Fruit fly (Drosophila melanogaster) whole organism, embryonic: ENCODE results near the gene CHOp24.

Experiments
- Adf1 ChIP-seq: fragments of 200-800 bp; sonication (Bioruptor generic); IDR thresholded peaks from 2 replicates; pipeline ENCODE4 v1.3.6; 2022; ENCODE audit warnings: missing biosample characterization, missing genetic modification characterization
- Bdp1 ChIP-seq: fragments of 200-800 bp; sonication (Bioruptor generic); optimal IDR thresholded peaks from 3 replicates; lab custom pipeline; 2016; ENCODE audit warnings: missing biosample characterization, missing genetic modification characterization
- CG12104 ChIP-seq: fragments of 200-800 bp; sonication (Bioruptor generic); optimal IDR thresholded peaks from 3 replicates; lab custom pipeline; 2016; ENCODE audit warnings: missing biosample characterization, missing genetic modification characterization
- CG12299 ChIP-seq: fragments of 200-800 bp; sonication (Bioruptor generic); optimal IDR thresholded peaks from 2 replicates; lab custom pipeline; 2018; ENCODE audit warnings: missing biosample characterization, mild to moderate bottlenecking, missing genetic modification characterization
- CG12659 ChIP-seq: fragments of 200-800 bp; sonication (Bioruptor generic); optimal IDR thresholded peaks from 3 replicates; lab custom pipeline; 2017; ENCODE audit warnings: mild to moderate bottlenecking, missing biosample characterization, missing genetic modification reagents, missing genetic modification characterization
- CG14965 ChIP-seq: fragments of 200-800 bp; sonication (Bioruptor generic); optimal IDR thresholded peaks from 2 replicates; lab custom pipeline; 2016; ENCODE audit warnings: missing biosample characterization, missing genetic modification characterization, borderline replicate concordance
- CG1529 ChIP-seq: fragments of 200-800 bp; sonication (Bioruptor generic); optimal IDR thresholded peaks from 3 replicates; lab custom pipeline; 2018; ENCODE audit warnings: missing biosample characterization, missing genetic modification characterization
- CG17912 ChIP-seq: fragments of 200-800 bp; sonication (Bioruptor generic); optimal IDR thresholded peaks from 2 replicates; lab custom pipeline; 2018; ENCODE audit warnings: missing biosample characterization, mild to moderate bottlenecking, missing genetic modification characterization
- CG18619 ChIP-seq: fragments of 200-800 bp; sonication (Bioruptor generic); optimal IDR thresholded peaks from 3 replicates; lab custom pipeline; 2017; ENCODE audit warnings: missing biosample characterization, mild to moderate bottlenecking, missing genetic modification characterization
- CG2116 ChIP-seq: fragments of 200-800 bp; sonication (Bioruptor generic); optimal IDR thresholded peaks from 3 replicates; lab custom pipeline; 2018; ENCODE audit warnings: missing biosample characterization, mild to moderate bottlenecking, missing genetic modification characterization
- CG2199 ChIP-seq: fragments of 200-800 bp; sonication (Bioruptor generic); IDR thresholded peaks from 3 replicates; pipeline ENCODE4 v1.3.6; 2022; ENCODE audit warnings: missing biosample characterization, missing genetic modification characterization
- CG30403 ChIP-seq: fragments of 200-800 bp; sonication (Bioruptor generic); optimal IDR thresholded peaks from 3 replicates; lab custom pipeline; 2016; ENCODE audit warnings: missing biosample characterization, missing genetic modification characterization
- CG31441 ChIP-seq: fragments of 200-800 bp; sonication (Bioruptor generic); IDR thresholded peaks from 2 replicates; pipeline ENCODE4 v1.3.6; 2022; ENCODE audit warnings: missing biosample characterization, missing genetic modification characterization
- CG3163 ChIP-seq: fragments of 200-800 bp; sonication (Bioruptor generic); optimal IDR thresholded peaks from 3 replicates; lab custom pipeline; 2016; ENCODE audit warnings: missing biosample characterization, missing genetic modification characterization
- CG3407 ChIP-seq: fragments of 200-800 bp; sonication (Bioruptor generic); optimal IDR thresholded peaks from 2 replicates; lab custom pipeline; 2018; ENCODE audit warnings: missing biosample characterization, mild to moderate bottlenecking, missing genetic modification characterization
- CG3847 ChIP-seq: fragments of 200-800 bp; sonication (Bioruptor generic); IDR thresholded peaks from 2 replicates; pipeline ENCODE4 v1.3.6; 2022; ENCODE audit warnings: missing biosample characterization, missing genetic modification characterization
- CG4617 ChIP-seq: fragments of 200-800 bp; sonication (Bioruptor generic); optimal IDR thresholded peaks from 3 replicates; lab custom pipeline; 2016; ENCODE audit warnings: missing biosample characterization, missing genetic modification characterization, borderline replicate concordance
- CG6272 ChIP-seq: fragments of 200-800 bp; sonication (Bioruptor generic); IDR thresholded peaks from 2 replicates; pipeline ENCODE4 v1.3.6; 2022; ENCODE audit warnings: missing biosample characterization, missing genetic modification characterization
- CG7556 ChIP-seq: fragments of 200-800 bp; sonication (Bioruptor generic); optimal IDR thresholded peaks from 2 replicates; lab custom pipeline; 2017; ENCODE audit warnings: missing biosample characterization, mild to moderate bottlenecking, missing genetic modification characterization
- CG8359 ChIP-seq: fragments of 200-800 bp; sonication (Bioruptor generic); optimal IDR thresholded peaks from 2 replicates; lab custom pipeline; 2017; ENCODE audit warnings: missing biosample characterization, mild to moderate bottlenecking, missing genetic modification characterization, borderline replicate concordance
- CG8924 ChIP-seq: fragments of 200-800 bp; optimal IDR thresholded peaks from 3 replicates; lab custom pipeline; 2019; ENCODE audit warnings: missing biosample characterization, mild to moderate bottlenecking, missing genetic modification characterization, moderate library complexity
- CG8944 ChIP-seq: fragments of 200-800 bp; sonication (Bioruptor generic); optimal IDR thresholded peaks from 3 replicates; lab custom pipeline; 2016; ENCODE audit warnings: missing biosample characterization, missing genetic modification characterization
- D ChIP-seq, 2 experiments: fragments of 200-800 bp in 1 of 2; fragments of >200 bp in 1 of 2; sonication (Bioruptor generic) in 1 of 2; optimal IDR thresholded peaks; 2 replicates in 1 of 2; 3 replicates in 1 of 2; lab custom pipeline; 2017; ENCODE audit warnings: mild to moderate bottlenecking in 1 of 2, missing biosample characterization in 1 of 2, missing genetic modification characterization in 1 of 2, missing genetic modification reagents in 1 of 2
- Dbx ChIP-seq: fragments of 200-800 bp; sonication (Bioruptor generic); IDR thresholded peaks from 3 replicates; pipeline ENCODE4 v1.3.6; 2022; ENCODE audit warnings: missing biosample characterization, missing genetic modification characterization
- Lim3 ChIP-seq: fragments of 200-800 bp; sonication (Bioruptor generic); IDR thresholded peaks from 2 replicates; pipeline ENCODE4 v1.3.6; 2022; ENCODE audit warnings: missing biosample characterization, missing genetic modification characterization
- MTF-1 ChIP-seq: fragments of 200-800 bp; sonication (Bioruptor generic); optimal IDR thresholded peaks from 2 replicates; lab custom pipeline; 2018; ENCODE audit warnings: missing biosample characterization, mild to moderate bottlenecking, missing genetic modification characterization, borderline replicate concordance
- Nf-YC ChIP-seq: fragments of 200-800 bp; optimal IDR thresholded peaks from 3 replicates; lab custom pipeline; 2019; ENCODE audit warnings: missing biosample characterization, mild to moderate bottlenecking, missing genetic modification characterization, moderate library complexity
- Optix ChIP-seq: fragments of 200-800 bp; sonication (Bioruptor generic); IDR thresholded peaks from 3 replicates; pipeline ENCODE4 v1.3.6; 2022; ENCODE audit warnings: missing biosample characterization, missing genetic modification characterization
- Sin3A ChIP-seq: fragments of >200 bp; optimal IDR thresholded peaks from 2 replicates; lab custom pipeline; 2018
- caup ChIP-seq: fragments of 200-800 bp; sonication (Bioruptor generic); optimal IDR thresholded peaks from 3 replicates; lab custom pipeline; 2017; ENCODE audit warnings: missing biosample characterization, mild to moderate bottlenecking, missing genetic modification characterization, moderate library complexity; ENCODE audit not compliant: severe bottlenecking
- corto ChIP-seq: fragments of 200-800 bp; sonication (Bioruptor generic); optimal IDR thresholded peaks from 2 replicates; lab custom pipeline; 2016; ENCODE audit warnings: missing biosample characterization, mild to moderate bottlenecking, missing genetic modification characterization, moderate library complexity
- crp ChIP-seq, 2 experiments: fragments of 200-800 bp; sonication (Bioruptor generic); optimal IDR thresholded peaks; 2 replicates in 1 of 2; 3 replicates in 1 of 2; lab custom pipeline; 2017; ENCODE audit warnings: missing biosample characterization in 2 of 2, missing genetic modification characterization in 2 of 2, mild to moderate bottlenecking in 1 of 2, moderate library complexity in 1 of 2
- en ChIP-seq: fragments of 200-800 bp; sonication (Bioruptor generic); optimal IDR thresholded peaks from 2 replicates; lab custom pipeline; 2016; ENCODE audit warnings: missing biosample characterization, missing genetic modification characterization
- fd64A ChIP-seq: fragments of 200-800 bp; sonication (Bioruptor generic); optimal IDR thresholded peaks from 3 replicates; lab custom pipeline; 2018; ENCODE audit warnings: missing biosample characterization, mild to moderate bottlenecking, missing genetic modification characterization
- gcm2 ChIP-seq: fragments of 200-800 bp; sonication (Bioruptor generic); optimal IDR thresholded peaks from 2 replicates; lab custom pipeline; 2016; ENCODE audit warnings: missing biosample characterization, missing genetic modification characterization
- insv ChIP-seq, 2 experiments: fragments of 200-800 bp; sonication (Bioruptor generic); optimal IDR thresholded peaks; 3 replicates each; lab custom pipeline; 2016 to 2018; ENCODE audit warnings: missing biosample characterization in 2 of 2, missing genetic modification characterization in 2 of 2
- lola ChIP-seq, 3 experiments: fragments of >200 bp in 2 of 3; fragments of 200-800 bp in 1 of 3; sonication (Bioruptor generic) in 1 of 3; optimal IDR thresholded peaks; 2 replicates each; lab custom pipeline; 2017 to 2019; ENCODE audit warnings: missing biosample characterization in 3 of 3, missing genetic modification characterization in 3 of 3, mild to moderate bottlenecking in 1 of 3, moderate library complexity in 1 of 3
- nau ChIP-seq: fragments of 200-800 bp; sonication (Bioruptor generic); optimal IDR thresholded peaks from 3 replicates; lab custom pipeline; 2017; ENCODE audit warnings: missing biosample characterization, mild to moderate bottlenecking, missing genetic modification characterization, missing genetic modification reagents
- otp ChIP-seq: fragments of 200-800 bp; sonication (Bioruptor generic); IDR thresholded peaks from 3 replicates; pipeline ENCODE4, ENCODE4 v1.3.6; 2022; ENCODE audit warnings: missing biosample characterization, missing genetic modification characterization
- pnt ChIP-seq: fragments of 200-800 bp; sonication (Bioruptor generic); optimal IDR thresholded peaks from 3 replicates; lab custom pipeline; 2016; ENCODE audit warnings: missing biosample characterization, missing genetic modification characterization
- pros ChIP-seq: fragments of 200-800 bp; sonication (Bioruptor generic); optimal IDR thresholded peaks from 3 replicates; lab custom pipeline; 2019; ENCODE audit warnings: missing biosample characterization, mild to moderate bottlenecking, missing genetic modification characterization, moderate library complexity
- pum ChIP-seq: fragments of 200-800 bp; sonication (Bioruptor generic); optimal IDR thresholded peaks from 2 replicates; lab custom pipeline; 2016; ENCODE audit warnings: missing biosample characterization, missing genetic modification characterization
- repo ChIP-seq: fragments of 200-800 bp; sonication (Bioruptor generic); optimal IDR thresholded peaks from 2 replicates; lab custom pipeline; 2016; ENCODE audit warnings: missing biosample characterization, missing genetic modification characterization
- rib ChIP-seq: fragments of 200-800 bp; sonication (Bioruptor generic); IDR thresholded peaks from 2 replicates; pipeline ENCODE4 v1.3.6; 2022; ENCODE audit warnings: missing biosample characterization, missing genetic modification characterization
- shn ChIP-seq: fragments of 200-800 bp; sonication (Bioruptor generic); optimal IDR thresholded peaks from 3 replicates; lab custom pipeline; 2016; ENCODE audit warnings: missing biosample characterization, missing genetic modification characterization
- ssp ChIP-seq: fragments of 200-800 bp; sonication (Bioruptor generic); IDR thresholded peaks from 2 replicates; pipeline ENCODE4 v1.3.6; 2022; ENCODE audit warnings: missing biosample characterization, missing genetic modification characterization
- stwl ChIP-seq: fragments of 200-800 bp; sonication (Bioruptor generic); optimal IDR thresholded peaks from 3 replicates; lab custom pipeline; 2018; ENCODE audit warnings: missing biosample characterization, mild to moderate bottlenecking, missing genetic modification characterization, moderate library complexity
- tap ChIP-seq: fragments of 200-800 bp; optimal IDR thresholded peaks from 3 replicates; lab custom pipeline; 2019; ENCODE audit warnings: missing biosample characterization, mild to moderate bottlenecking, missing genetic modification characterization, moderate library complexity
- tna ChIP-seq: fragments of 200-800 bp; sonication (Bioruptor generic); IDR thresholded peaks from 2 replicates; pipeline ENCODE4 v1.3.6; 2022; ENCODE audit warnings: missing biosample characterization, missing genetic modification characterization; ENCODE audit not compliant: partially characterized antibody
- unpg ChIP-seq: fragments of 200-800 bp; sonication (Bioruptor generic); optimal IDR thresholded peaks from 3 replicates; lab custom pipeline; 2018; ENCODE audit warnings: missing biosample characterization, mild to moderate bottlenecking, missing genetic modification characterization, moderate library complexity

CHOp24 gene

dm6 chrX:4507121-4507520, 33.6 kb upstream of the CHOp24 start (continued):
- 0 out of 2 replicates have a peak, but pooled peaks have one; percentile 31 for TF ChIP-seq CG3847 (GFP tag; lab: Robert Waterston, UW)
- TF ChIP-seq CG2199 (GFP tag; lab: Robert Waterston, UW): peak; percentile 83
- peak; percentile 97 for TF ChIP-seq CG14965 (GFP tag; lab: Kevin White, UChicago)
- no peak for TF ChIP-seq CG31441 (GFP tag; lab: Robert Waterston, UW)
- TF ChIP-seq CG8944 (GFP tag; lab: Kevin White, UChicago): peak; percentile 36
- TF ChIP-seq Sin3A: no peak
- TF ChIP-seq lola (GFP tag; optimal IDR thresholded peaks at IDR 0.05; lab: Kevin White, UChicago): peak in 1 of 3 experiments; percentile 13
- peak; percentile 60 for TF ChIP-seq CG1529 (GFP tag; lab: Kevin White, UChicago)
- peak; percentile 69 for TF ChIP-seq unpg (GFP tag; lab: Kevin White, UChicago)
- no peak for TF ChIP-seq Dbx
- peak; percentile 38 for TF ChIP-seq CG8359 (GFP tag; lab: Kevin White, UChicago)
- TF ChIP-seq nau (GFP tag; lab: Kevin White, UChicago): no peak
- peak; percentile 42 for TF ChIP-seq CG12659 (GFP tag; lab: Kevin White, UChicago)
- TF ChIP-seq tap (tag; lab: Kevin White, UChicago): no peak
- TF ChIP-seq Bdp1: peak; percentile 13
- TF ChIP-seq shn: peak; percentile 67
- peak; percentile 6 for TF ChIP-seq CG3163 (GFP tag; lab: Kevin White, UChicago)
- TF ChIP-seq en: peak; percentile 24
- TF ChIP-seq CG7556 (GFP tag; lab: Kevin White, UChicago): no peak
- TF ChIP-seq Lim3 (GFP tag; lab: Robert Waterston, UW): no peak
- no peak for TF ChIP-seq tna (GFP tag; lab: Robert Waterston, UW)
- TF ChIP-seq Optix: peak; percentile 62; the same call in 2 of the 3 replicates
- TF ChIP-seq Adf1 (GFP tag; lab: Robert Waterston, UW): no peak
- peak in 1 of 2 experiments; percentile 34 for TF ChIP-seq insv (GFP tag; optimal IDR thresholded peaks at IDR 0.05; lab: Kevin White, UChicago)
- TF ChIP-seq CG3407 (GFP tag; lab: Kevin White, UChicago): peak; percentile 56
- peak; percentile 47 for TF ChIP-seq CG18619 (GFP tag; lab: Kevin White, UChicago)
- peak; percentile 66; the same call in 1 of the 3 replicates for TF ChIP-seq otp (GFP tag; lab: Robert Waterston, UW)
- TF ChIP-seq pros: peak; percentile 87
- TF ChIP-seq pum (GFP tag; lab: Kevin White, UChicago): peak; percentile 58
- peak; percentile 79 for TF ChIP-seq CG17912 (GFP tag; lab: Kevin White, UChicago)
- peak; percentile 56 for TF ChIP-seq caup (GFP tag; lab: Kevin White, UChicago)
- no peak for TF ChIP-seq crp (GFP tag; optimal IDR thresholded peaks at IDR 0.05; lab: Kevin White, UChicago)
- TF ChIP-seq D (optimal IDR thresholded peaks at IDR 0.05; lab: Kevin White, UChicago): no peak
- TF ChIP-seq D (GFP tag; optimal IDR thresholded peaks at IDR 0.05; lab: Kevin White, UChicago): peak; percentile 31
- TF ChIP-seq CG4617: peak; percentile 21
- peak; percentile 30 for TF ChIP-seq Nf-YC
- TF ChIP-seq CG8924: peak; percentile 25
- TF ChIP-seq corto (GFP tag; lab: Kevin White, UChicago): no peak
- peak; percentile 77 for TF ChIP-seq MTF-1
- peak; percentile 30 for TF ChIP-seq stwl
- TF ChIP-seq CG6272 (GFP tag; lab: Robert Waterston, UW): no peak
- TF ChIP-seq CG12104 (GFP tag; lab: Kevin White, UChicago): no peak
- TF ChIP-seq CG12299: no peak
- TF ChIP-seq ssp (GFP tag; lab: Robert Waterston, UW): 0 out of 2 replicates have a peak, but pooled peaks have one; percentile 19
- no peak for TF ChIP-seq gcm2
- TF ChIP-seq pnt (GFP tag; lab: Kevin White, UChicago): peak; percentile 44
- TF ChIP-seq rib (GFP tag; lab: Robert Waterston, UW): no peak
- TF ChIP-seq CG30403 (GFP tag; lab: Kevin White, UChicago): peak; percentile 49
- TF ChIP-seq CG2116 (GFP tag; lab: Kevin White, UChicago): peak; percentile 75
- peak; percentile 15 for TF ChIP-seq fd64A (GFP tag; lab: Kevin White, UChicago)
- no peak for TF ChIP-seq repo (GFP tag; lab: Kevin White, UChicago)
